Worm (Caenorhabditis elegans) whole organism, late embryonic: ENCODE data around the gene slc-5A12.

Experiments used
- ahr-1 ChIP-seq: sonication (generic microtip); optimal IDR thresholded peaks from 2 replicates; lab custom pipeline; 2016; ENCODE audit warnings: missing genetic modification characterization, missing compliant biosample characterization
- npax-4 ChIP-seq: sonication (generic microtip); optimal IDR thresholded peaks from 2 replicates; lab custom pipeline; 2016; ENCODE audit warnings: missing genetic modification characterization, missing compliant biosample characterization

DNA sequence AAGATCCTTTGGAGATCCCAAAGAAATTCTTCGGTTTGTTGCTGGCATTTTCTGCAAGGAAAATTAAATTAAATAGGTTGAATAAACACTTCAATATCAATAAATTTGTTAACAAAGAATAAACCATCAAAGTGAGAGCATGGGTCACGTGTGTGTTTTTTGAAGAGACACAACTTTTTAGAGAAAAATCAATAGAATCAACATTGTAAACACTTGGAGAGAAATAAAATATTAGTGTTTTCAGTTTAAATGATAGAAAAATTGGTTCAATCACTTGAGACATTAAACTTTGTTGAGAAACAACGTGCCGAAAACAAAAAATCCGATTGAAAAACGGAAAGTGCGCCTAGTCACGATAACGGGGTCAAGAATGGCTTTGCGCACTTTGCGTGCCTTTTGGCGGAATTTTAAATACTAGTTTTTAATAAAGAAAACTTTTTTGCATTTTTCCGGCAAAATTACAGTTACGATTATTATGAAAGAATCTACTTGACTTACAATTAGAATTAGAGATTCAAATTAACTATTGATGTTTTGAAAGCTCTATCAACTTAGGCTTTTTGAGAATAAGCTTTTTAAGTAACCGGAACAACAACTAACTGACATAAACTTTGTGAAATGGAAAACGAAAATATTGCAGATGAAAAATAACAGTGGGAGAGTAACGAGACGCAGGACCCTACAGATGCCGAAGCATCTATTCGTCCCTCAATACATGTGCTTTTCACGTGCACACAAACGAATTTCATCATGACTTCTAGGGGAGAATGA lies 24.5 kb downstream of the slc-5A12 start, which contains the start of gene ZK829.7:
- TF ChIP-seq ahr-1 (tag; lab: Kevin White, UChicago) (no peak), npax-4 (tag; lab: Kevin White, UChicago) (no peak)
